Worm (Caenorhabditis elegans): ENCODE measurements around the gene grl-6.

Gene grl-6

ce11 chrX:6403122-6403521 lies 47.6 kb downstream of the grl-6 start, which contains the start of gene glt-4:
Gene glt-4, plus strand, starts transcription at chrX:6403422.
- TF ChIP-seq eor-1 (tag; optimal IDR thresholded peaks at IDR 0.05), result no peak
